Fruit fly (Drosophila melanogaster): Measurements from ENCODE around the gene Vps60.
A peak's percentile ranks its signal among the peaks of the same experiment; 100 is the strongest.

The Vps60 gene

dm6 chr3L:17652878-17653700, 31.7 kb upstream of the Vps60 start (continued):
- TF ChIP-seq Hey (tag; optimal IDR thresholded peaks at IDR 0.05) (no peak), Eip74EF (GFP tag; optimal IDR thresholded peaks at IDR 0.05) (peak in 1 of 2 experiments; percentile 48), Bteb2 (GFP tag; optimal IDR thresholded peaks at IDR 0.05) (no peak), her (GFP tag; optimal IDR thresholded peaks at IDR 0.05) (no peak), Taf1 (GFP tag; IDR thresholded peaks at IDR 0.05) (peak; percentile 64; the same call in 1 of the 2 replicates), Ets65A (GFP tag) (no peak), kah (GFP tag; optimal IDR thresholded peaks at IDR 0.05) (no peak), CG2202 (tag; optimal IDR thresholded peaks at IDR 0.05) (peak; percentile 41), CG3838 (GFP tag; optimal IDR thresholded peaks at IDR 0.05) (no peak), Antp (GFP tag; optimal IDR thresholded peaks at IDR 0.05) (no peak), abd-A (tag; optimal IDR thresholded peaks at IDR 0.05) (peak; percentile 25), CG2678 (tag; optimal IDR thresholded peaks at IDR 0.05) (peak; percentile 34), NfI (GFP tag; optimal IDR thresholded peaks at IDR 0.05) (no peak), CoRest (tag; optimal IDR thresholded peaks at IDR 0.05) (peak; percentile 8), gsb-n (tag; optimal IDR thresholded peaks at IDR 0.05) (peak; percentile 8), sna (GFP tag; IDR thresholded peaks at IDR 0.05; ENCODE audit: partially characterized antibody) (no peak), CG16779 (GFP tag; IDR thresholded peaks at IDR 0.05) (peak; percentile 78), unc-4 (GFP tag; IDR thresholded peaks at IDR 0.05; ENCODE audit: partially characterized antibody) (no peak), pzg (GFP tag; optimal IDR thresholded peaks at IDR 0.05) (no peak), kni (GFP tag; optimal IDR thresholded peaks at IDR 0.05) (peak; percentile 94), CG8388 (GFP tag; optimal IDR thresholded peaks at IDR 0.05) (no peak), Gug (GFP tag; IDR thresholded peaks at IDR 0.05) (no peak), esg (GFP tag; conservative IDR thresholded peaks at IDR 0.05) (no peak), Rfx (GFP tag; IDR thresholded peaks at IDR 0.05) (peak; percentile 85), CG15073 (GFP tag; optimal IDR thresholded peaks at IDR 0.05) (no peak), grau (tag; optimal IDR thresholded peaks at IDR 0.05) (peak; percentile 88), danr (GFP tag; IDR thresholded peaks at IDR 0.05) (no peak), Vsx1 (GFP tag; optimal IDR thresholded peaks at IDR 0.05) (peak; percentile 79), CG17829 (tag; optimal IDR thresholded peaks at IDR 0.05) (no peak), Deaf1 (tag; optimal IDR thresholded peaks at IDR 0.05) (no peak), CG2875 (GFP tag; optimal IDR thresholded peaks at IDR 0.05) (peak; percentile 75), CG42726 (GFP tag; IDR thresholded peaks at IDR 0.05; ENCODE audit: partially characterized antibody) (no peak), CG8765 (GFP tag; IDR thresholded peaks at IDR 0.05) (no peak), CTCF (GFP tag; optimal IDR thresholded peaks at IDR 0.05) (no peak), CG4707 (GFP tag; optimal IDR thresholded peaks at IDR 0.05) (no peak), Sin3A (optimal IDR thresholded peaks at IDR 0.05) (no peak), CG8290 (GFP tag; optimal IDR thresholded peaks at IDR 0.05) (peak; percentile 7), CG8290 (tag; optimal IDR thresholded peaks at IDR 0.05) (peak in 1 of 2 experiments; percentile 17), luna (GFP tag; optimal IDR thresholded peaks at IDR 0.05) (peak; percentile 52), CG5180 (GFP tag; optimal IDR thresholded peaks at IDR 0.05) (peak; percentile 64), Nf-YC (tag; optimal IDR thresholded peaks at IDR 0.05) (no peak), D (optimal IDR thresholded peaks at IDR 0.05) (no peak), D (GFP tag; optimal IDR thresholded peaks at IDR 0.05) (peak; percentile 85), CG6813 (GFP tag; optimal IDR thresholded peaks at IDR 0.05) (peak; percentile 75), CG12659 (GFP tag; optimal IDR thresholded peaks at IDR 0.05) (no peak), Bgb (GFP tag; IDR thresholded peaks at IDR 0.05; ENCODE audit: partially characterized antibody) (peak; percentile 16; the same call in 1 of the 2 replicates), CG12155 (GFP tag; optimal IDR thresholded peaks at IDR 0.05) (no peak), CG13123 (GFP tag; optimal IDR thresholded peaks at IDR 0.05) (no peak), unpg (GFP tag; optimal IDR thresholded peaks at IDR 0.05) (peak; percentile 27), cato (GFP tag; optimal IDR thresholded peaks at IDR 0.05; ENCODE audit: borderline replicate concordance) (no peak)

All from whole organism, embryonic.